Worm (Caenorhabditis elegans): ENCODE results near the gene pap-2.

ce11 chrII:9586734-9587209 lies 22.4 kb downstream of the pap-2 start, which contains the start of gene ugt-58:
- TF ChIP-seq unc-62 (GFP tag; optimal IDR thresholded peaks at IDR 0.05), result no peak
- peak in 1 of 3 experiments; percentile 49 for TF ChIP-seq elt-3 (tag; optimal IDR thresholded peaks at IDR 0.05)
- no peak for TF ChIP-seq pqm-1 (tag; optimal IDR thresholded peaks at IDR 0.05)
- no peak for TF ChIP-seq aly-2 (tag; optimal IDR thresholded peaks at IDR 0.05)

Measured in whole organism, L3 larva.